Fruit fly (Drosophila melanogaster): ENCODE data around the gene CG4318.

Gene CG4318

DNA sequence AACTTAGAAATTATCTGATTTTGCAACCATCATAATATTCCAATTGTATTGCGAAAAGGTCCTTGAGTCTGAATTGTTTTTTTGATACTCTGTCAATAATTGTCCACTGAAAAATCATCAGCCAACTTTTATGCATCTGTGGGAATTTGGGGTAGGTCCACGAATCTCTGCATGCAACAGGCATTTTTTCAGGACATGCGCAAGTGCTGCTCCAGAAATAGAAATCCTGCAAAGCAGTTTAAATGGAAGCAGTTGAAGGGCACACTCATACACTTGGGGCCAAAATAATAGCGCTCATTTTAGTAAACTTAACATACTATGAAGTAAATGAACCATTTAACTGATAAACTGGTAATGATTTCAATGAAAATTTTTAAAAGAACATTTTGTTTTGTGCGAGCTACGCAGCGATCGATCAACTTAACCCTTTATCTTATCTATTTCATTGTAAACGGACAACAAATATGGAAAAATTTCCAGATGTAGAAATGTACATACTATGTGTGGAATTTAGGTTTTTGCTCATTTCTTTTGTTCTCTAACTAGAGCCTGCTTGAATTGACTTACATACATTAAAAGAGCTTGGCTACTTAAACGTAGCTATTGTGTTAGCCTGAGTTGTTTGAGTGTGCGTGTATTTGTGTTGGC is 24.4 kb downstream of the CG4318 start (continued):
- no peak for TF ChIP-seq Bgb (GFP tag; IDR thresholded peaks at IDR 0.05; ENCODE audit: partially characterized antibody)
- peak; percentile 53; the same call in 2 of the 3 replicates for TF ChIP-seq zfh1 (GFP tag; IDR thresholded peaks at IDR 0.05)
- peak; percentile 69 for TF ChIP-seq Xbp1 (GFP tag; optimal IDR thresholded peaks at IDR 0.05)
- no peak for TF ChIP-seq sna (GFP tag; IDR thresholded peaks at IDR 0.05; ENCODE audit: partially characterized antibody)
- TF ChIP-seq oc (tag; optimal IDR thresholded peaks at IDR 0.05) = no peak
- TF ChIP-seq Lhr (GFP tag; optimal IDR thresholded peaks at IDR 0.05) = peak; percentile 48
- peak; percentile 28 for TF ChIP-seq CG4854 (GFP tag; optimal IDR thresholded peaks at IDR 0.05)
- no peak for TF ChIP-seq Dip2 (GFP tag; IDR thresholded peaks at IDR 0.05)
- peak; percentile 55 for TF ChIP-seq Blimp-1 (GFP tag; optimal IDR thresholded peaks at IDR 0.05)
- TF ChIP-seq CG3838 (GFP tag; optimal IDR thresholded peaks at IDR 0.05) = no peak
- TF ChIP-seq salm (tag; optimal IDR thresholded peaks at IDR 0.05) = peak; percentile 54
- no peak for TF ChIP-seq CG2199 (GFP tag; IDR thresholded peaks at IDR 0.05)
- peak in 1 of 2 experiments; percentile 8 for TF ChIP-seq crp (GFP tag; optimal IDR thresholded peaks at IDR 0.05)
- peak; percentile 50 for TF ChIP-seq zen (tag; optimal IDR thresholded peaks at IDR 0.05)
- TF ChIP-seq trem (tag; optimal IDR thresholded peaks at IDR 0.05) = peak; percentile 61
- TF ChIP-seq chif (GFP tag; optimal IDR thresholded peaks at IDR 0.05) = peak; percentile 63 to 67
- peak; percentile 18 for TF ChIP-seq CG4707 (GFP tag; optimal IDR thresholded peaks at IDR 0.05)
- TF ChIP-seq CG17328 (GFP tag; IDR thresholded peaks at IDR 0.05) = peak; percentile 33; the same call in 1 of the 2 replicates
- peak; percentile 80 for TF ChIP-seq phol (tag; optimal IDR thresholded peaks at IDR 0.05)
- peak; percentile 50; the same call in 1 of the 2 replicates for TF ChIP-seq CG32767 (GFP tag; IDR thresholded peaks at IDR 0.05)
- peak; percentile 96 for TF ChIP-seq ewg (GFP tag; optimal IDR thresholded peaks at IDR 0.05)
- TF ChIP-seq eve (GFP tag; optimal IDR thresholded peaks at IDR 0.05) = peak in 1 of 2 experiments; percentile 92
- TF ChIP-seq Atf3 (GFP tag; optimal IDR thresholded peaks at IDR 0.05) = peak; percentile 24
- TF ChIP-seq Gug (GFP tag; IDR thresholded peaks at IDR 0.05) = no peak
- no peak for TF ChIP-seq Dll (GFP tag; IDR thresholded peaks at IDR 0.05; ENCODE audit: partially characterized antibody)
- TF ChIP-seq CG2120 (GFP tag; optimal IDR thresholded peaks at IDR 0.05) = peak; percentile 72
- TF ChIP-seq org-1 (GFP tag; optimal IDR thresholded peaks at IDR 0.05) = peak; percentile 80
- peak; percentile 81 for TF ChIP-seq CG10979 (tag; optimal IDR thresholded peaks at IDR 0.05)
- TF ChIP-seq CG15479 (GFP tag; optimal IDR thresholded peaks at IDR 0.05) = no peak
- TF ChIP-seq zen2 (GFP tag; IDR thresholded peaks at IDR 0.05; ENCODE audit: partially characterized antibody) = no peak
- TF ChIP-seq nau (GFP tag; optimal IDR thresholded peaks at IDR 0.05) = peak; percentile 70
- peak; percentile 74 for TF ChIP-seq CG15696 (tag; optimal IDR thresholded peaks at IDR 0.05)
- TF ChIP-seq stc (GFP tag; IDR thresholded peaks at IDR 0.05) = peak; percentile 12; the same call in 1 of the 2 replicates
- peak; percentile 66 for TF ChIP-seq NfI (GFP tag; optimal IDR thresholded peaks at IDR 0.05)
- TF ChIP-seq CG10321 (GFP tag; IDR thresholded peaks at IDR 0.05) = no peak
- no peak for TF ChIP-seq CG7987 (GFP tag; optimal IDR thresholded peaks at IDR 0.05)
- peak; percentile 72 for TF ChIP-seq CG4328 (GFP tag; optimal IDR thresholded peaks at IDR 0.05)
- TF ChIP-seq gcm (GFP tag; optimal IDR thresholded peaks at IDR 0.05) = peak; percentile 70
- TF ChIP-seq dati (GFP tag; IDR thresholded peaks at IDR 0.05) = no peak
- no peak for TF ChIP-seq CG3995 (GFP tag; optimal IDR thresholded peaks at IDR 0.05)
- no peak for TF ChIP-seq Elba2 (GFP tag; optimal IDR thresholded peaks at IDR 0.05)
- TF ChIP-seq unc-4 (GFP tag; IDR thresholded peaks at IDR 0.05; ENCODE audit: partially characterized antibody) = no peak
- TF ChIP-seq exex (tag; optimal IDR thresholded peaks at IDR 0.05) = peak; percentile 57
- peak; percentile 84 for TF ChIP-seq gem (tag; optimal IDR thresholded peaks at IDR 0.05)
- peak; percentile 79 for TF ChIP-seq Hmr (GFP tag; optimal IDR thresholded peaks at IDR 0.05)
- no peak for TF ChIP-seq kni (GFP tag; optimal IDR thresholded peaks at IDR 0.05)
- TF ChIP-seq unpg (GFP tag; optimal IDR thresholded peaks at IDR 0.05) = peak; percentile 62
- TF ChIP-seq CG16863 (GFP tag; optimal IDR thresholded peaks at IDR 0.05) = peak; percentile 25
